Worm (Caenorhabditis elegans): ENCODE results near the gene gcy-25.

The gcy-25 gene

DNA sequence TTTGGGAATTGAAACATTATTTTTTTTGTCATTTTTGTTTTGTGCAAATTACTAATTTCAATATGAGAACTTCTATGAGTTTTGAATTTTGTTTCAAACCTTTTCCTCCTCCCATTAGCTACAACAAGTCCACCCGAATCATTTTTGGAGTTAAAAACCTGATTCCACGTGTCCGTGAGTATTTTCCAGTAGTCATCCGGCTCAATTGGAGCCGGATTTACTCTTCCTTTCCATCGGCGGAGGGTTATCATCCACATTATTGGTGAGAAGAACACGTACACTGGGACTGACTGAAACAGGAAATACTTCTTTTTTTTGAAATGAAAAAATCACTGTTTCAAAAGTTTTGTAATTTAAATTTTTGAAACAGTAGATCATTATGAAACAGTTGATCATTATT, 50.3 kb downstream of the gcy-25 start:
- no peak for TF ChIP-seq unc-39 (tag; optimal IDR thresholded peaks at IDR 0.05)
- no peak for TF ChIP-seq lin-32 (GFP tag; optimal IDR thresholded peaks at IDR 0.05)
- no peak for TF ChIP-seq nhr-237 (tag; optimal IDR thresholded peaks at IDR 0.05)
- no peak for TF ChIP-seq unc-120 (tag; optimal IDR thresholded peaks at IDR 0.05; ENCODE audit: poor library complexity, severe bottlenecking)
- TF ChIP-seq flh-1 (GFP tag; optimal IDR thresholded peaks at IDR 0.05) = no peak
- no peak for TF ChIP-seq mep-1 (tag; optimal IDR thresholded peaks at IDR 0.05)
- TF ChIP-seq hlh-1 (tag; optimal IDR thresholded peaks at IDR 0.05) = no peak
- TF ChIP-seq elt-3 (tag; optimal IDR thresholded peaks at IDR 0.05) = no peak
- no peak for TF ChIP-seq ham-2 (GFP tag; optimal IDR thresholded peaks at IDR 0.05)
- no peak for TF ChIP-seq nhr-12 (tag; optimal IDR thresholded peaks at IDR 0.05)

DNA sequence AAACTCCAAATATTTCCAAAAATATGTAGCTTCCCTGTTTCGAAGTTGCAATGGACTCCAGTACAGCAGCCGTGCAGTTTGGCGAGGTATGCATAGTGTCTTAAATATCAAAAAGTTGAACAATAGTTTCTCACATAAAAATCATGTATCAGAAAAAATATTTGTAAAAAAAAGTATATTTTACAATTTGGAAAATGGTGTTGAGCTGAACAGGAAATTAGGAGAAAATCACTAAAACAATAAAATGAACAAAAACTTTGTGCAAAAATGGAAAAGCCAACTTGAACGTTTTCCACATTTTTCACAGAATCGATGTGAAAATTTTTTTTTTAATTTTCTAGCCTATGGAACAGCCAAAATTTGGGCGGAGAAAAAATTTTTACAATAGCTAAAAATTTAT, 54.0 kb downstream of the gcy-25 start, which contains the start of gene Y105C5B.8:
Gene Y105C5B.8 (minus strand): TSS at position 101 of the 400 bp plus-strand sequence.
- no peak for TF ChIP-seq lsy-2 (tag; optimal IDR thresholded peaks at IDR 0.05)
- no peak for TF ChIP-seq nhr-76 (tag; optimal IDR thresholded peaks at IDR 0.05)
- TF ChIP-seq snpc-4 (tag; optimal IDR thresholded peaks at IDR 0.05) = no peak
- TF ChIP-seq M03D4.4 (tag; optimal IDR thresholded peaks at IDR 0.05) = no peak
- TF ChIP-seq nhr-2 (tag; optimal IDR thresholded peaks at IDR 0.05) = no peak
- TF ChIP-seq mab-5 (tag; optimal IDR thresholded peaks at IDR 0.05) = no peak
- no peak for TF ChIP-seq ztf-11 (tag; optimal IDR thresholded peaks at IDR 0.05)
- TF ChIP-seq hlh-1 (tag; optimal IDR thresholded peaks at IDR 0.05) = no peak
- TF ChIP-seq lin-13 (tag; optimal IDR thresholded peaks at IDR 0.05) = no peak
- TF ChIP-seq pha-4 (tag; optimal IDR thresholded peaks at IDR 0.05) = no peak
- no peak for TF ChIP-seq flh-1 (GFP tag; optimal IDR thresholded peaks at IDR 0.05)
- TF ChIP-seq blmp-1 (tag; optimal IDR thresholded peaks at IDR 0.05) = no peak
- TF ChIP-seq elt-3 (tag; optimal IDR thresholded peaks at IDR 0.05) = no peak
- no peak for TF ChIP-seq mls-2 (tag; optimal IDR thresholded peaks at IDR 0.05)
- TF ChIP-seq nhr-237 (tag; optimal IDR thresholded peaks at IDR 0.05) = no peak
- TF ChIP-seq unc-39 (tag; optimal IDR thresholded peaks at IDR 0.05) = no peak
- no peak for TF ChIP-seq zip-8 (tag; optimal IDR thresholded peaks at IDR 0.05)
- no peak for TF ChIP-seq ham-2 (GFP tag; optimal IDR thresholded peaks at IDR 0.05)
- TF ChIP-seq mep-1 (tag; optimal IDR thresholded peaks at IDR 0.05) = no peak
- no peak for TF ChIP-seq drap-1 (GFP tag; optimal IDR thresholded peaks at IDR 0.05)

DNA sequence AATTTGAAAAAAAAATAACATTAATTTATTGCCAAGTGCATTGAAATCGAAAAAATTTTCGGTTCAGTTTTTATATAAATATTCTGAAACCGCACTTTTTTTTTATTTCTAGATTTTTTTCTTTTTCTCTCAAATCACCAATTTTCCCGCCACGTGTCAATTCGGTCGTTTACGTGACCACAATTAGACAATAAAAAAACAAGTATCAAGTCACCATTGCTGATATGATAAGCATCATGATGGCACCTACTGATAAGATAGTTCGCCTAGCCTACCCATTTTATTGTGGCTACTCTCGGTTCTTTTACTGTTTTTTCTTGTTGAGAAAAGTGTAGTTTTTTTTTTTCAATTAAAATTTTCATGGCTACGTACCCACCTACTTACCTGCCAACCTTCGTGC, 57.1 kb downstream of the gcy-25 start:
- no peak for TF ChIP-seq mab-5 (tag; optimal IDR thresholded peaks at IDR 0.05)
- no peak for TF ChIP-seq nhr-76 (tag; optimal IDR thresholded peaks at IDR 0.05)
- no peak for TF ChIP-seq unc-62 (GFP tag; optimal IDR thresholded peaks at IDR 0.05)
- TF ChIP-seq bed-3 (GFP tag; optimal IDR thresholded peaks at IDR 0.05) = no peak
- TF ChIP-seq lin-13 (tag; optimal IDR thresholded peaks at IDR 0.05) = no peak
- no peak for TF ChIP-seq hlh-1 (tag; optimal IDR thresholded peaks at IDR 0.05)

DNA sequence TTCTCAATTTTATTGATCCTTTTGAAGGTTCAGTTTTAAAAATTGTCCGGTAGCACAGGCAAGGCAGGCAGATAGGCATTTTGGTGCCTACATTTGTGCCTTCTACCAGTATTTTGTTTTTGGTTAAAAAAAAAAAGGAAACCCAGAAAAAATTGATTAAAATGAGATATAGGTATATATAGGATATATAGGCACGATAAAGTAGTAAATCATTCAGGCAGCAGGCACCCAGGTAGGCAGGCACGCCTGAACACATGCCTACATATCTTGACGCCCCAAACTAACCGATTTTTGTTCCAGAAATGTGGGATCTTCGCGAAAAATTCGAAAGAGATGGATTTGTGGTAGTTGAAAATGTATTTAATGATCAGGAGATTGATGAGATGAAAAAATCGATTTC, 57.5 kb downstream of the gcy-25 start, which contains the start of gene Y105C5B.9:
Gene Y105C5B.9 (plus strand): TSS at position 301 of the 400 bp plus-strand sequence.
- TF ChIP-seq pha-4 (tag; optimal IDR thresholded peaks at IDR 0.05) (no peak), drap-1 (GFP tag; optimal IDR thresholded peaks at IDR 0.05) (no peak), nhr-28 (tag; optimal IDR thresholded peaks at IDR 0.05) (no peak), unc-120 (tag; optimal IDR thresholded peaks at IDR 0.05; ENCODE audit: poor library complexity, severe bottlenecking) (no peak), nhr-237 (tag; optimal IDR thresholded peaks at IDR 0.05) (no peak), lin-32 (GFP tag; optimal IDR thresholded peaks at IDR 0.05) (no peak), unc-39 (tag; optimal IDR thresholded peaks at IDR 0.05) (no peak)

DNA sequence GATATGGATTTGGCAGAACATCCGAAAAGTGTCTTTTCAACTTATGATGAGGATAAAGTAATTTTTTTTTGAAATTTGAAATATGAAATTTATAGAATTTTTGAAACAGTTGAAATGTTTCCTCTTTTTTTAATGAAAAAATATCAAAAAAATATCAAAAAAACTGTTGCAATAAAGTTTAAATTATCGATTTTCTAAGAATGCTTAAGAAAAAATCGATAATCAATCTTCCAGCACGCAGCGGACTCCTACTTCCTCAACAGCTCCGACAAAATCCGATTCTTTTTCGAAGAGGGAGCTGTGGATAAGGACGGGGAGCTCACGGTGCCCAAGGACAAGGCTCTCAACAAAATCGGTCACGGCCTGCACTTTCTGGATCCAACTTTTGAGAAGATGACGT, 58.0 kb downstream of the gcy-25 start:
- TF ChIP-seq cnd-1 (tag; optimal IDR thresholded peaks at IDR 0.05) = no peak
- no peak for TF ChIP-seq snpc-4 (tag; optimal IDR thresholded peaks at IDR 0.05)
- no peak for TF ChIP-seq M03D4.4 (tag; optimal IDR thresholded peaks at IDR 0.05)
- TF ChIP-seq blmp-1 (tag; optimal IDR thresholded peaks at IDR 0.05) = no peak
- no peak for TF ChIP-seq hlh-1 (tag; optimal IDR thresholded peaks at IDR 0.05)
- TF ChIP-seq elt-1 (tag; optimal IDR thresholded peaks at IDR 0.05; ENCODE audit: borderline replicate concordance, insufficient read depth) = no peak
- TF ChIP-seq unc-120 (tag; optimal IDR thresholded peaks at IDR 0.05; ENCODE audit: poor library complexity, severe bottlenecking) = no peak
- TF ChIP-seq nhr-76 (tag; optimal IDR thresholded peaks at IDR 0.05) = no peak
- TF ChIP-seq lin-32 (GFP tag; optimal IDR thresholded peaks at IDR 0.05) = no peak
- no peak for TF ChIP-seq zip-8 (tag; optimal IDR thresholded peaks at IDR 0.05)
- TF ChIP-seq unc-39 (tag; optimal IDR thresholded peaks at IDR 0.05) = no peak

DNA sequence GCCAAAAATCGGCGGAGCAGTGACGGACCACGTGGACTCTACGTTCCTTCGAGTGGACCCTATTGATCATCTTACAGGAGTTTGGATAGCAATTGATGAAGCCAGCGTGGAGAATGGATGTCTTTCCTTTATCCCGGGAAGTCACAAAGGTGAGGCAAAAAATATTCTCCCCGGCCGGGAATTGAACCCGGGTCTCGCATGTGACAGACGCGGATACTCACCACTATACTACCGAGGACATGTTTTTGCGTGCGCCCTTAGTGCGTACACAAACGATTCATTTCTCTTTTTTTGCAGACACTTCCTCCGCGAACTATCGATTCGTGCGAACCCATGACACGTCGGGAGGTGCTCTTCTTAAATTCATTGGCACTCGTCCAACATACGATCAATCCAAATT, 58.4 kb downstream of the gcy-25 start:
- no peak for TF ChIP-seq nhr-76 (tag; optimal IDR thresholded peaks at IDR 0.05)
- peak; percentile 57 for TF ChIP-seq sptf-1 (tag; optimal IDR thresholded peaks at IDR 0.05)

All from whole organism, mixed stage, embryonic.